Fruit fly (Drosophila melanogaster) whole organism, embryonic: ENCODE measurements around the gene Taf8.

Experiments
- Adf1 ChIP-seq: fragments of 200-800 bp; sonication (Bioruptor generic); IDR thresholded peaks from 2 replicates; pipeline ENCODE4 v1.3.6; 2022; ENCODE audit warnings: missing biosample characterization, missing genetic modification characterization
- BtbVII ChIP-seq: fragments of 200-800 bp; sonication (Bioruptor generic); optimal IDR thresholded peaks from 3 replicates; lab custom pipeline; 2017; ENCODE audit warnings: missing biosample characterization, mild to moderate bottlenecking, missing genetic modification characterization
- CG10147 ChIP-seq: fragments of 200-800 bp; sonication (Bioruptor generic); optimal IDR thresholded peaks from 2 replicates; lab custom pipeline; 2019; ENCODE audit warnings: missing biosample characterization, mild to moderate bottlenecking, missing genetic modification characterization, moderate library complexity
- CG10267 ChIP-seq: fragments of 200-800 bp; sonication (Bioruptor generic); optimal IDR thresholded peaks from 2 replicates; lab custom pipeline; 2018; ENCODE audit warnings: missing biosample characterization, mild to moderate bottlenecking, missing genetic modification characterization, moderate library complexity
- CG12236 ChIP-seq: fragments of 200-800 bp; sonication (Bioruptor generic); optimal IDR thresholded peaks from 2 replicates; lab custom pipeline; 2016; ENCODE audit warnings: missing biosample characterization, missing genetic modification characterization
- CG12744 ChIP-seq: fragments of 200-800 bp; sonication (Bioruptor generic); optimal IDR thresholded peaks from 2 replicates; lab custom pipeline; 2016; ENCODE audit warnings: missing biosample characterization, missing genetic modification characterization
- CG13624 ChIP-seq: fragments of 200-800 bp; sonication (Bioruptor generic); optimal IDR thresholded peaks from 2 replicates; lab custom pipeline; 2016; ENCODE audit warnings: missing biosample characterization, missing genetic modification characterization
- CG2116 ChIP-seq: fragments of 200-800 bp; sonication (Bioruptor generic); optimal IDR thresholded peaks from 3 replicates; lab custom pipeline; 2018; ENCODE audit warnings: missing biosample characterization, mild to moderate bottlenecking, missing genetic modification characterization
- CG2202 ChIP-seq: fragments of 200-800 bp; sonication (Bioruptor generic); optimal IDR thresholded peaks from 2 replicates; lab custom pipeline; 2018; ENCODE audit warnings: missing biosample characterization, mild to moderate bottlenecking, missing genetic modification characterization
- CG2678 ChIP-seq: fragments of 200-800 bp; sonication (Bioruptor generic); optimal IDR thresholded peaks from 3 replicates; lab custom pipeline; 2019; ENCODE audit warnings: missing biosample characterization, mild to moderate bottlenecking, missing genetic modification characterization, moderate library complexity
- CG30020 ChIP-seq: fragments of 200-800 bp; optimal IDR thresholded peaks from 2 replicates; lab custom pipeline; 2019; ENCODE audit warnings: missing biosample characterization, mild to moderate bottlenecking, missing genetic modification characterization, moderate library complexity
- CG32532 ChIP-seq: fragments of 200-800 bp; sonication (Bioruptor generic); IDR thresholded peaks from 2 replicates; pipeline ENCODE4 v1.3.6; 2022; ENCODE audit warnings: missing biosample characterization, missing genetic modification characterization
- CG6813 ChIP-seq: fragments of 200-800 bp; sonication (Bioruptor generic); optimal IDR thresholded peaks from 2 replicates; lab custom pipeline; 2017; ENCODE audit warnings: missing biosample characterization, missing genetic modification characterization, mild to moderate bottlenecking, moderate library complexity, missing genetic modification reagents
- CG7357 ChIP-seq: fragments of 200-800 bp; sonication (Bioruptor generic); IDR thresholded peaks from 3 replicates; pipeline ENCODE4 v1.3.6; 2022; ENCODE audit warnings: missing biosample characterization, missing genetic modification characterization
- CG7839 ChIP-seq: fragments of 200-800 bp; sonication (Bioruptor generic); optimal IDR thresholded peaks from 3 replicates; lab custom pipeline; 2018; ENCODE audit warnings: missing biosample characterization, mild to moderate bottlenecking, missing genetic modification characterization, moderate library complexity
- CG9727 ChIP-seq: fragments of 200-800 bp; sonication (Bioruptor generic); optimal IDR thresholded peaks from 3 replicates; lab custom pipeline; 2017; ENCODE audit warnings: missing biosample characterization, mild to moderate bottlenecking, missing genetic modification characterization
- D ChIP-seq, 2 experiments: fragments of 200-800 bp in 1 of 2; fragments of >200 bp in 1 of 2; sonication (Bioruptor generic) in 1 of 2; optimal IDR thresholded peaks; 2 replicates in 1 of 2; 3 replicates in 1 of 2; lab custom pipeline; 2017; ENCODE audit warnings: mild to moderate bottlenecking in 1 of 2, missing biosample characterization in 1 of 2, missing genetic modification characterization in 1 of 2, missing genetic modification reagents in 1 of 2
- Dll ChIP-seq: fragments of 200-800 bp; sonication (Bioruptor generic); IDR thresholded peaks from 4 replicates; pipeline ENCODE4 v1.3.6; 2022; ENCODE audit warnings: missing biosample characterization, missing genetic modification characterization; ENCODE audit not compliant: partially characterized antibody
- Ets65A ChIP-seq: fragments of 200-800 bp; sonication (Bioruptor generic); peaks from one replicate; lab custom pipeline; 2016; ENCODE audit warnings: missing biosample characterization, missing genetic modification characterization
- H15 ChIP-seq: fragments of 200-800 bp; sonication (Bioruptor generic); IDR thresholded peaks from 3 replicates; pipeline ENCODE4 v1.3.6; 2022; ENCODE audit warnings: missing biosample characterization, missing genetic modification characterization
- Hmr ChIP-seq: fragments of 200-800 bp; sonication (Bioruptor generic); optimal IDR thresholded peaks from 3 replicates; lab custom pipeline; 2017; ENCODE audit warnings: mild to moderate bottlenecking, missing biosample characterization, missing genetic modification reagents, missing genetic modification characterization
- Hr3 ChIP-seq: fragments of 200-800 bp; sonication (Bioruptor generic); optimal IDR thresholded peaks from 3 replicates; lab custom pipeline; 2016; ENCODE audit warnings: missing biosample characterization, missing genetic modification characterization
- Max ChIP-seq: fragments of 200-800 bp; sonication (Bioruptor generic); optimal IDR thresholded peaks from 2 replicates; lab custom pipeline; 2016; ENCODE audit warnings: missing biosample characterization, mild to moderate bottlenecking, missing genetic modification characterization
- Med ChIP-seq: fragments of 200-800 bp; sonication (Bioruptor generic); peaks from one replicate; lab custom pipeline; 2016; ENCODE audit warnings: missing biosample characterization, missing genetic modification characterization, mild to moderate bottlenecking, inconsistent platforms, moderate library complexity
- NFAT ChIP-seq: fragments of 200-800 bp; sonication (Bioruptor generic); IDR thresholded peaks from 2 replicates; pipeline ENCODE4 v1.3.6; 2022; ENCODE audit warnings: missing biosample characterization, missing genetic modification characterization
- Oaz ChIP-seq: fragments of 200-800 bp; sonication (Bioruptor generic); IDR thresholded peaks from 2 replicates; pipeline ENCODE4 v1.3.6; 2022; ENCODE audit warnings: missing biosample characterization, missing genetic modification characterization
- Ptx1 ChIP-seq: fragments of 200-800 bp; sonication (Bioruptor generic); IDR thresholded peaks from 2 replicates; pipeline ENCODE4 v1.3.6; 2022; ENCODE audit warnings: missing biosample characterization, missing genetic modification characterization
- Xrp1 ChIP-seq: fragments of 200-800 bp; sonication (Bioruptor generic); IDR thresholded peaks from 2 replicates; pipeline ENCODE4 v1.3.6; 2022; ENCODE audit warnings: missing biosample characterization, missing genetic modification characterization
- YL-1 ChIP-seq: fragments of 200-800 bp; sonication (Bioruptor generic); optimal IDR thresholded peaks from 3 replicates; lab custom pipeline; 2017; ENCODE audit warnings: missing biosample characterization, mild to moderate bottlenecking, missing genetic modification characterization
- abd-A ChIP-seq: fragments of 200-800 bp; sonication (Bioruptor generic); optimal IDR thresholded peaks from 3 replicates; lab custom pipeline; 2019; ENCODE audit warnings: missing biosample characterization, mild to moderate bottlenecking, missing genetic modification characterization, moderate library complexity
- bab2 ChIP-seq: fragments of 200-800 bp; sonication (Bioruptor generic); optimal IDR thresholded peaks from 2 replicates; lab custom pipeline; 2016; ENCODE audit warnings: missing biosample characterization, missing genetic modification characterization
- bcd ChIP-seq: fragments of 200-800 bp; sonication (Bioruptor generic); optimal IDR thresholded peaks from 2 replicates; lab custom pipeline; 2017; ENCODE audit warnings: missing biosample characterization, mild to moderate bottlenecking, missing genetic modification characterization
- cwo ChIP-seq: fragments of 200-800 bp; sonication (Bioruptor generic); optimal IDR thresholded peaks from 3 replicates; lab custom pipeline; 2017; ENCODE audit warnings: missing biosample characterization, missing genetic modification characterization, mild to moderate bottlenecking, moderate library complexity, missing genetic modification reagents
- dpn ChIP-seq, 2 experiments: fragments of 200-800 bp; sonication (Bioruptor generic); optimal IDR thresholded peaks; 3 replicates each; lab custom pipeline; 2016; ENCODE audit warnings: missing biosample characterization in 2 of 2, missing genetic modification characterization in 2 of 2
- dysf ChIP-seq: fragments of 200-800 bp; sonication (Bioruptor generic); IDR thresholded peaks from 3 replicates; pipeline ENCODE4 v1.3.6; 2022; ENCODE audit warnings: missing biosample characterization, missing genetic modification characterization
- gcm2 ChIP-seq: fragments of 200-800 bp; sonication (Bioruptor generic); optimal IDR thresholded peaks from 2 replicates; lab custom pipeline; 2016; ENCODE audit warnings: missing biosample characterization, missing genetic modification characterization
- grau ChIP-seq: fragments of 200-800 bp; optimal IDR thresholded peaks from 3 replicates; lab custom pipeline; 2019; ENCODE audit warnings: missing biosample characterization, mild to moderate bottlenecking, missing genetic modification characterization, moderate library complexity
- gsb ChIP-seq: fragments of 200-800 bp; sonication (Bioruptor generic); IDR thresholded peaks from 2 replicates; pipeline ENCODE4 v1.3.6; 2022; ENCODE audit warnings: missing biosample characterization, missing genetic modification characterization
- kni ChIP-seq: fragments of 200-800 bp; sonication (Bioruptor generic); optimal IDR thresholded peaks from 3 replicates; lab custom pipeline; 2017; ENCODE audit warnings: mild to moderate bottlenecking, missing biosample characterization, missing genetic modification reagents, missing genetic modification characterization
- knrl ChIP-seq: fragments of 200-800 bp; sonication (Bioruptor generic); IDR thresholded peaks from 3 replicates; pipeline ENCODE4 v1.3.6; 2022; ENCODE audit warnings: missing biosample characterization, missing genetic modification characterization; ENCODE audit not compliant: partially characterized antibody
- lilli ChIP-seq: fragments of 200-800 bp; sonication (Bioruptor generic); optimal IDR thresholded peaks from 3 replicates; lab custom pipeline; 2016; ENCODE audit warnings: missing biosample characterization, missing genetic modification characterization
- lmd ChIP-seq: fragments of 200-800 bp; sonication (Bioruptor generic); IDR thresholded peaks from 2 replicates; pipeline ENCODE4 v1.3.6; 2022; ENCODE audit warnings: missing biosample characterization, missing genetic modification characterization
- mam ChIP-seq: fragments of 200-800 bp; sonication (Bioruptor generic); optimal IDR thresholded peaks from 3 replicates; lab custom pipeline; 2016; ENCODE audit warnings: missing biosample characterization, missing genetic modification characterization
- prd ChIP-seq, 3 experiments: fragments of >200 bp in 2 of 3; fragments of 200-800 bp in 1 of 3; sonication (Bioruptor generic) in 1 of 3; optimal IDR thresholded peaks in 2 of 3; IDR thresholded peaks in 1 of 3; 2 replicates in 2 of 3; 3 replicates in 1 of 3; pipeline versions ENCODE4 v1.3.6 to Lab custom; 2017 to 2022; ENCODE audit warnings: missing biosample characterization in 1 of 3, missing genetic modification characterization in 1 of 3
- row ChIP-seq: fragments of 200-800 bp; sonication (Bioruptor generic); IDR thresholded peaks from 3 replicates; pipeline ENCODE4 v1.3.6; 2022; ENCODE audit warnings: missing biosample characterization, missing genetic modification characterization
- sug ChIP-seq: fragments of 200-800 bp; optimal IDR thresholded peaks from 2 replicates; lab custom pipeline; 2019; ENCODE audit warnings: missing biosample characterization, mild to moderate bottlenecking, missing genetic modification characterization, moderate library complexity
- unpg ChIP-seq: fragments of 200-800 bp; sonication (Bioruptor generic); optimal IDR thresholded peaks from 3 replicates; lab custom pipeline; 2018; ENCODE audit warnings: missing biosample characterization, mild to moderate bottlenecking, missing genetic modification characterization, moderate library complexity
- usp ChIP-seq: fragments of >200 bp; optimal IDR thresholded peaks from 2 replicates; lab custom pipeline; 2017; ENCODE audit warnings: missing biosample characterization, missing genetic modification characterization
- vvl ChIP-seq: fragments of 200-800 bp; sonication (Bioruptor generic); IDR thresholded peaks from 2 replicates; pipeline ENCODE4 v1.3.6; 2022; ENCODE audit warnings: missing biosample characterization, missing genetic modification characterization
- wdn ChIP-seq: fragments of 200-800 bp; sonication (Bioruptor generic); IDR thresholded peaks from 2 replicates; pipeline ENCODE4 v1.3.6; 2022; ENCODE audit warnings: missing biosample characterization, missing genetic modification characterization

Gene Taf8

DNA sequence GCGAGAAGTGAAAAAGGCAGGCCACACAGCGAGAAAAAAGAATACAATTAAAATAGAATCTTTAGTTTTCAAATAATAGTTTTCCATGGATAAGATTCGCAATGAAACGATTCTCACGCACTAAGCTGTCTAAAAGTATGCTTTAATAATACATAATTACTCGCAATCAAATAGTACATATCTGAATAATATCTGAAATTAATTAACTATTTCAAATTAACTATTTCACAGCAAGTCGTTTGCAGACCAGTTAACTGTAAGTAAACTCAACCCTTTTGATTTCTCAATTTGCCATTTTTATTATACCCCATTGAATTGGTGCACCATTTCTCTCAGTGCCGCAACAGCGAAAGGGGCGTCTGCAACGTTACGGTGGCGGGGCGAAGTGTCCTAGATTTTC is 23.8 kb downstream of the Taf8 start (continued):
- TF ChIP-seq grau, result peak; percentile 46
- TF ChIP-seq CG6813 (GFP tag; lab: Kevin White, UChicago), result no peak
- TF ChIP-seq gcm2 (GFP tag; lab: Kevin White, UChicago), result no peak
- TF ChIP-seq NFAT (GFP tag; lab: Robert Waterston, UW), result no peak
- no peak for TF ChIP-seq gsb (GFP tag; lab: Robert Waterston, UW)
- TF ChIP-seq usp (GFP tag; lab: Kevin White, UChicago), result no peak
- TF ChIP-seq abd-A (tag; lab: Kevin White, UChicago), result no peak
- peak; percentile 33 for TF ChIP-seq cwo (GFP tag; lab: Kevin White, UChicago)
- TF ChIP-seq Xrp1 (GFP tag; lab: Robert Waterston, UW), result no peak
- TF ChIP-seq CG2678 (tag; lab: Kevin White, UChicago), result peak; percentile 62
- peak; percentile 8 for TF ChIP-seq sug (tag; lab: Kevin White, UChicago)
- TF ChIP-seq bcd (GFP tag; lab: Kevin White, UChicago), result peak; percentile 30
- peak; percentile 15 for TF ChIP-seq lilli
- peak; percentile 13 for TF ChIP-seq unpg (GFP tag; lab: Kevin White, UChicago)
- TF ChIP-seq dpn (GFP tag; optimal IDR thresholded peaks at IDR 0.05; lab: Kevin White, UChicago), result peak in 1 of 2 experiments; percentile 16
- no peak for TF ChIP-seq bab2 (GFP tag; lab: Kevin White, UChicago)
- TF ChIP-seq CG7839 (tag; lab: Kevin White, UChicago), result peak; percentile 55
- TF ChIP-seq Ptx1 (GFP tag; lab: Robert Waterston, UW), result 0 out of 2 replicates have a peak, but pooled peaks have one; percentile 18
- TF ChIP-seq CG2202 (tag; lab: Kevin White, UChicago), result no peak
- TF ChIP-seq wdn (GFP tag; lab: Robert Waterston, UW), result no peak
- TF ChIP-seq Hr3, result peak; percentile 26
- TF ChIP-seq Dll (GFP tag; lab: Robert Waterston, UW), result no peak
- no peak for TF ChIP-seq CG12236 (GFP tag; lab: Kevin White, UChicago)
- peak; percentile 4 for TF ChIP-seq Max
- TF ChIP-seq CG9727 (GFP tag; lab: Kevin White, UChicago), result peak; percentile 52
- peak; percentile 33 for TF ChIP-seq CG10147 (GFP tag; lab: Kevin White, UChicago)
- TF ChIP-seq Oaz (GFP tag; lab: Robert Waterston, UW), result no peak
- no peak for TF ChIP-seq D (optimal IDR thresholded peaks at IDR 0.05; lab: Kevin White, UChicago)
- TF ChIP-seq D (GFP tag; optimal IDR thresholded peaks at IDR 0.05; lab: Kevin White, UChicago), result no peak
- TF ChIP-seq knrl (GFP tag; lab: Robert Waterston, UW), result no peak
- no peak for TF ChIP-seq YL-1
- TF ChIP-seq dysf (GFP tag; lab: Robert Waterston, UW), result 0 out of 3 replicates have a peak, but pooled peaks have one; percentile 36
- TF ChIP-seq Adf1 (GFP tag; lab: Robert Waterston, UW), result no peak
- no peak for TF ChIP-seq prd (optimal IDR thresholded peaks at IDR 0.05; lab: Kevin White, UChicago)
- TF ChIP-seq prd (GFP tag; IDR thresholded peaks at IDR 0.05; lab: Robert Waterston, UW), result peak; percentile 37; the same call in 2 of the 3 replicates
- peak; percentile 90 for TF ChIP-seq Ets65A (GFP tag; lab: Kevin White, UChicago)
- peak; percentile 56 for TF ChIP-seq BtbVII
- TF ChIP-seq CG7357 (GFP tag; lab: Robert Waterston, UW), result 0 out of 3 replicates have a peak, but pooled peaks have one; percentile 10
- TF ChIP-seq CG10267 (tag; lab: Kevin White, UChicago), result no peak
- peak; percentile 63 for TF ChIP-seq Hmr (GFP tag; lab: Kevin White, UChicago)
- TF ChIP-seq CG30020 (tag; lab: Kevin White, UChicago), result no peak
- no peak for TF ChIP-seq CG32532 (GFP tag; lab: Robert Waterston, UW)
- TF ChIP-seq CG12744 (GFP tag; lab: Kevin White, UChicago), result no peak
- peak; percentile 34; the same call in 1 of the 3 replicates for TF ChIP-seq row (GFP tag; lab: Robert Waterston, UW)
- no peak for TF ChIP-seq CG13624 (GFP tag; lab: Kevin White, UChicago)
- peak; percentile 3 for TF ChIP-seq mam
- no peak for TF ChIP-seq H15
- TF ChIP-seq kni (GFP tag; lab: Kevin White, UChicago), result no peak
- TF ChIP-seq lmd, result peak; percentile 24; the same call in 1 of the 2 replicates
- no peak for TF ChIP-seq CG2116 (GFP tag; lab: Kevin White, UChicago)
- TF ChIP-seq Med (GFP tag; lab: Kevin White, UChicago), result peak; percentile 64
- TF ChIP-seq vvl (GFP tag; lab: Robert Waterston, UW), result no peak
